Worm (Caenorhabditis elegans) whole organism, young adult: ENCODE results near the gene oma-2.
A peak's percentile ranks its signal among the peaks of the same experiment; 100 is the strongest.

ENCODE experiments used
- B0019.2 ChIP-seq: fragments of 200-800 bp; sonication (Bioruptor generic); conservative IDR thresholded peaks from 2 replicates; pipeline ENCODE4 v1.3.6; 2022; ENCODE audit warnings: missing genetic modification reagents, missing genetic modification characterization, missing compliant biosample characterization
- C06A6.2 ChIP-seq: fragments of 200-800 bp; sonication (Bioruptor generic); conservative IDR thresholded peaks from 2 replicates; pipeline ENCODE4 v1.3.6; 2022; ENCODE audit warnings: missing genetic modification characterization, missing compliant biosample characterization
- F23B12.7 ChIP-seq: sonication (generic microtip); optimal IDR thresholded peaks from 2 replicates; lab custom pipeline; 2017; ENCODE audit warnings: missing genetic modification characterization, mild to moderate bottlenecking, missing compliant biosample characterization, antibody characterized with exemption, moderate library complexity; ENCODE audit not compliant: insufficient read depth
- F33H1.4 ChIP-seq: fragments of 200-800 bp; sonication (Bioruptor generic); IDR thresholded peaks from 2 replicates; pipeline ENCODE4 v1.3.6; 2022; ENCODE audit warnings: missing genetic modification reagents, missing genetic modification characterization, missing compliant biosample characterization
- F49E8.2 ChIP-seq: sonication (generic microtip); optimal IDR thresholded peaks from 3 replicates; lab custom pipeline; 2017; ENCODE audit warnings: missing genetic modification characterization, mild to moderate bottlenecking, missing compliant biosample characterization, antibody characterized with exemption, moderate library complexity; ENCODE audit not compliant: insufficient read depth
- F55B11.4 ChIP-seq: sonication (generic microtip); optimal IDR thresholded peaks from 2 replicates; lab custom pipeline; 2016; ENCODE audit warnings: missing compliant biosample characterization, missing genetic modification characterization, borderline replicate concordance; ENCODE audit not compliant: insufficient read depth
- K12H6.12 ChIP-seq: fragments of 200-800 bp; sonication (Bioruptor generic); optimal IDR thresholded peaks from 2 replicates; lab custom pipeline; 2018; ENCODE audit warnings: mild to moderate bottlenecking, missing genetic modification characterization, missing compliant biosample characterization
- T26A5.8 ChIP-seq: sonication (generic microtip); optimal IDR thresholded peaks from 2 replicates; lab custom pipeline; 2016; ENCODE audit warnings: missing genetic modification characterization, missing compliant biosample characterization
- Y56A3A.18 ChIP-seq: fragments of 200-800 bp; sonication (Bioruptor generic); IDR thresholded peaks from 2 replicates; pipeline ENCODE4 v1.3.6; 2022; ENCODE audit warnings: missing genetic modification reagents, missing genetic modification characterization, missing compliant biosample characterization
- Y67H2A.10 ChIP-seq: fragments of 200-800 bp; sonication (Bioruptor generic); conservative IDR thresholded peaks from 2 replicates; pipeline ENCODE4 v1.3.6; 2022; ENCODE audit warnings: missing genetic modification reagents, missing genetic modification characterization, missing compliant biosample characterization
- aptf-2 ChIP-seq: fragments of 200-800 bp; sonication (Bioruptor generic); conservative IDR thresholded peaks from 2 replicates; pipeline ENCODE4 v1.3.6; 2022; ENCODE audit warnings: missing genetic modification reagents, missing genetic modification characterization, missing compliant biosample characterization
- attf-5 ChIP-seq: fragments of 200-800 bp; sonication (Bioruptor generic); optimal IDR thresholded peaks from 2 replicates; lab custom pipeline; 2018; ENCODE audit warnings: mild to moderate bottlenecking, missing genetic modification characterization, missing compliant biosample characterization
- bed-2 ChIP-seq: fragments of 200-800 bp; sonication (Bioruptor generic); IDR thresholded peaks from 2 replicates; pipeline ENCODE4 v1.3.6; 2022; ENCODE audit warnings: missing genetic modification reagents, missing genetic modification characterization, missing compliant biosample characterization
- ccch-3 ChIP-seq: fragments of 200-800 bp; sonication (Bioruptor generic); optimal IDR thresholded peaks from 2 replicates; lab custom pipeline; 2018; ENCODE audit warnings: mild to moderate bottlenecking, missing genetic modification characterization, missing compliant biosample characterization
- cebp-1 ChIP-seq, 2 experiments: fragments of 200-800 bp in 1 of 2; sonication (Bioruptor generic) in 1 of 2; sonication (generic microtip) in 1 of 2; IDR thresholded peaks in 1 of 2; optimal IDR thresholded peaks in 1 of 2; 2 replicates each; pipeline versions ENCODE4 v1.3.6 to Lab custom; 2017 to 2022; ENCODE audit warnings: missing compliant biosample characterization in 2 of 2, missing genetic modification characterization in 2 of 2, mild to moderate bottlenecking in 1 of 2, missing genetic modification reagents in 1 of 2, moderate library complexity in 1 of 2
- ceh-27 ChIP-seq: fragments of 200-800 bp; sonication (Bioruptor generic); optimal IDR thresholded peaks from 2 replicates; lab custom pipeline; 2018; ENCODE audit warnings: mild to moderate bottlenecking, missing genetic modification characterization, moderate library complexity, missing compliant biosample characterization
- ceh-91 ChIP-seq: fragments of 200-800 bp; sonication (Bioruptor generic); IDR thresholded peaks from 2 replicates; pipeline ENCODE4 v1.3.6; 2022; ENCODE audit warnings: missing genetic modification reagents, missing genetic modification characterization, missing compliant biosample characterization
- dox-1 ChIP-seq: fragments of 200-800 bp; sonication (Bioruptor generic); IDR thresholded peaks from 2 replicates; pipeline ENCODE4 v1.3.6; 2022; ENCODE audit warnings: missing genetic modification reagents, missing genetic modification characterization, missing compliant biosample characterization
- dpl-1 ChIP-seq: fragments of 150-350 bp; optimal IDR thresholded peaks from 2 replicates; lab custom pipeline; 2014; ENCODE audit warnings: missing biosample characterization, missing genetic modification reagents, missing genetic modification characterization
- efl-1 ChIP-seq: fragments of 150-350 bp; optimal IDR thresholded peaks from 2 replicates; lab custom pipeline; 2014; ENCODE audit warnings: missing biosample characterization, missing genetic modification reagents, missing genetic modification characterization
- egl-18 ChIP-seq: fragments of 200-800 bp; sonication (Bioruptor generic); IDR thresholded peaks from 2 replicates; pipeline ENCODE4 v1.3.6; 2022; ENCODE audit warnings: missing genetic modification reagents, missing genetic modification characterization, missing compliant biosample characterization
- egl-44 ChIP-seq: fragments of 200-800 bp; sonication (Bioruptor generic); IDR thresholded peaks from 2 replicates; pipeline ENCODE4 v1.3.6; 2022; ENCODE audit warnings: missing genetic modification reagents, missing genetic modification characterization, missing compliant biosample characterization
- fkh-3 ChIP-seq: sonication (generic microtip); optimal IDR thresholded peaks from 2 replicates; lab custom pipeline; 2016; ENCODE audit warnings: mild to moderate bottlenecking, missing genetic modification characterization, missing compliant biosample characterization
- hmg-1.2 ChIP-seq: fragments of 200-800 bp; sonication (Bioruptor generic); IDR thresholded peaks from 2 replicates; pipeline ENCODE4 v1.3.6; 2022; ENCODE audit warnings: missing genetic modification reagents, missing genetic modification characterization, missing compliant biosample characterization
- hrde-1 ChIP-seq: sonication (generic microtip); optimal IDR thresholded peaks from 2 replicates; lab custom pipeline; 2016; ENCODE audit warnings: missing genetic modification characterization, mild to moderate bottlenecking, missing compliant biosample characterization, moderate library complexity, missing genotype, missing genetic modification reagents, borderline replicate concordance
- lin-35 ChIP-seq, 3 experiments: fragments of 150-350 bp in 2 of 3; sonication (generic microtip) in 1 of 3; optimal IDR thresholded peaks; 2 replicates each; lab custom pipeline; 2014 to 2018; ENCODE audit warnings: missing biosample characterization in 3 of 3, missing genetic modification characterization in 3 of 3, missing genetic modification reagents in 3 of 3
- lin-54 ChIP-seq: fragments of 200-800 bp; sonication (Bioruptor generic); optimal IDR thresholded peaks from 2 replicates; lab custom pipeline; 2018; ENCODE audit warnings: mild to moderate bottlenecking, missing genetic modification characterization, missing compliant biosample characterization
- lsl-1 ChIP-seq: fragments of 200-800 bp; sonication (Bioruptor generic); optimal IDR thresholded peaks from 2 replicates; lab custom pipeline; 2018; ENCODE audit warnings: mild to moderate bottlenecking, missing genetic modification characterization, moderate library complexity, missing compliant biosample characterization
- lsy-27 ChIP-seq: sonication (generic microtip); optimal IDR thresholded peaks from 2 replicates; lab custom pipeline; 2017; ENCODE audit warnings: missing genetic modification characterization, mild to moderate bottlenecking, missing compliant biosample characterization, antibody characterized with exemption, missing genotype, borderline replicate concordance; ENCODE audit not compliant: insufficient read depth
- madf-6 ChIP-seq: fragments of 200-800 bp; sonication (Bioruptor generic); IDR thresholded peaks from 2 replicates; pipeline ENCODE4 v1.3.6; 2022; ENCODE audit warnings: missing genetic modification reagents, missing genetic modification characterization, missing compliant biosample characterization
- madf-8 ChIP-seq: fragments of 200-800 bp; sonication (Bioruptor generic); conservative IDR thresholded peaks from 2 replicates; pipeline ENCODE4 v1.3.6; 2022; ENCODE audit warnings: missing genetic modification reagents, missing genetic modification characterization, missing compliant biosample characterization
- nhr-179 ChIP-seq: sonication (generic microtip); optimal IDR thresholded peaks from 2 replicates; lab custom pipeline; 2016; ENCODE audit warnings: mild to moderate bottlenecking, missing genetic modification characterization, missing compliant biosample characterization
- pha-4 ChIP-seq: fragments of 150-350 bp; sonication (generic microtip); optimal IDR thresholded peaks from 2 replicates; lab custom pipeline; 2014; ENCODE audit warnings: missing biosample characterization, missing genetic modification reagents, missing genetic modification characterization
- rcor-1 ChIP-seq: fragments of 200-800 bp; sonication (Bioruptor generic); IDR thresholded peaks from 2 replicates; pipeline ENCODE4 v1.3.6; 2022; ENCODE audit warnings: missing genetic modification reagents, missing genetic modification characterization, missing compliant biosample characterization
- rpc-1 ChIP-seq, 2 experiments: fragments of 150-350 bp in 1 of 2; sonication (generic microtip) in 1 of 2; optimal IDR thresholded peaks; 2 replicates each; lab custom pipeline; 2014 to 2018; ENCODE audit warnings: missing biosample characterization in 1 of 2, missing genetic modification characterization in 1 of 2, missing genetic modification reagents in 1 of 2, missing genotype in 1 of 2
- somi-1 ChIP-seq: fragments of 200-800 bp; sonication (Bioruptor generic); optimal IDR thresholded peaks from 2 replicates; lab custom pipeline; 2018; ENCODE audit warnings: mild to moderate bottlenecking, missing genetic modification characterization, missing compliant biosample characterization
- sptf-2 ChIP-seq: fragments of 200-800 bp; sonication (Bioruptor generic); optimal IDR thresholded peaks from 2 replicates; lab custom pipeline; 2018; ENCODE audit warnings: mild to moderate bottlenecking, missing genetic modification characterization, missing compliant biosample characterization
- zfh-2 ChIP-seq: fragments of 200-800 bp; sonication (Bioruptor generic); conservative IDR thresholded peaks from 2 replicates; pipeline ENCODE4 v1.3.6; 2022; ENCODE audit warnings: missing genetic modification reagents, missing genetic modification characterization, missing compliant biosample characterization
- ztf-22 ChIP-seq: fragments of 200-800 bp; sonication (Bioruptor generic); optimal IDR thresholded peaks from 2 replicates; lab custom pipeline; 2018; ENCODE audit warnings: mild to moderate bottlenecking, missing genetic modification characterization, moderate library complexity, missing compliant biosample characterization
- ztf-28 ChIP-seq: fragments of 200-800 bp; sonication (Bioruptor generic); IDR thresholded peaks from 2 replicates; pipeline ENCODE4 v1.3.6; 2022; ENCODE audit warnings: missing genetic modification reagents, missing genetic modification characterization, missing compliant biosample characterization

Gene oma-2

ce11 chrV:8028825-8029489 lies at the start of gene oma-2 (continued):
- TF ChIP-seq F33H1.4 (GFP tag; lab: Robert Waterston, UW) (peak; percentile 87), ceh-27 (GFP tag; lab: Kevin White, UChicago) (no peak), hmg-1.2 (GFP tag; lab: Robert Waterston, UW) (peak; percentile 45), egl-44 (GFP tag; lab: Robert Waterston, UW) (no peak), ztf-22 (GFP tag; lab: Kevin White, UChicago) (no peak), F55B11.4 (no peak), lsl-1 (peak; percentile 99), F23B12.7 (tag; lab: Kevin White, UChicago) (peak; percentile 26), madf-8 (GFP tag; lab: Robert Waterston, UW) (peak; percentile 95), T26A5.8 (no peak), B0019.2 (GFP tag; lab: Robert Waterston, UW) (0 out of 2 replicates have a peak, but pooled peaks have one; percentile 22), rcor-1 (GFP tag; lab: Robert Waterston, UW) (peak; percentile 49), fkh-3 (no peak), Y56A3A.18 (GFP tag; lab: Robert Waterston, UW) (0 out of 2 replicates have a peak, but pooled peaks have one; percentile 14), lsy-27 (tag; lab: Kevin White, UChicago) (no peak), hrde-1 (tag; lab: Kevin White, UChicago) (no peak), K12H6.12 (no peak), egl-18 (GFP tag; lab: Robert Waterston, UW) (no peak), attf-5 (no peak), ceh-91 (GFP tag; lab: Robert Waterston, UW) (peak; percentile 84), lin-35 (GFP tag; optimal IDR thresholded peaks at IDR 0.05; lab: Kevin White, UChicago) (no peak), aptf-2 (GFP tag; lab: Robert Waterston, UW) (no peak), dpl-1 (peak; percentile 36), ztf-28 (no peak)

DNA sequence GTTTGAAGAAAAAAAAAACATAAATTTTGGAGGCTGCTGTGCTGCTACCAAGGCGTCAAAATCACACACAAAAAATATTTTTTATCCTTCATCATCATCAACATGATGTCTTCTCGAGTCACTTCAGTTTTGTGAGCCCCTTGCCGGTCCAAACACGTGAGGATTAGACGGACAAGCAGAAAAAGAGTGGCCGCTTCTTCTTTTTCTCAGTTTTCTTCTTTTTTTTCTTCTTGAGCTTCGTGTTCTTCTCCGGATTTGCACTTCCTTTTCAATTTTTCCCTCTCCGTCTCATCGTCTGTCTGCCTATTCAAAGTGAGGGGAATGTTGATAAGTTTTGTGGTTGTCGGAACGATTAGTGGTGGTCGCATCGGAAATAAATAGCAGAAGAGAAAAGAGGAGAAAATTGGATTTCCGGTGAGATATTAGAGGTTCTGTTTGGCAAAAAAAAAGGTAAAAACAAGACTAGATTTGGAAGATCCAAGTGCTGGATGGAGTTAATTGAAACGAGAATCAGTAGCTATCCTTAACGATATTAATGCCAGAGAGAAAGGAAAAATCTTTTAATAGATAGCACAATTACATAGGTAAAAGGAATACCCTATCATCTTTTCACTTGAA lies 48.8 kb upstream of the oma-2 start:
- TF ChIP-seq bed-2 (GFP tag; lab: Robert Waterston, UW) (no peak), F49E8.2 (tag; lab: Kevin White, UChicago) (no peak), hmg-1.2 (GFP tag; lab: Robert Waterston, UW) (no peak), efl-1 (GFP tag; lab: Kevin White, UChicago) (no peak), ccch-3 (GFP tag; lab: Kevin White, UChicago) (no peak), somi-1 (GFP tag; lab: Kevin White, UChicago) (peak; percentile 20), ceh-91 (GFP tag; lab: Robert Waterston, UW) (no peak), K12H6.12 (peak; percentile 10), cebp-1 (GFP tag; IDR thresholded peaks at IDR 0.05; lab: Robert Waterston, UW) (no peak), cebp-1 (tag; optimal IDR thresholded peaks at IDR 0.05; lab: Kevin White, UChicago) (peak; percentile 25), B0019.2 (GFP tag; lab: Robert Waterston, UW) (no peak), zfh-2 (GFP tag; lab: Robert Waterston, UW) (peak; percentile 56), nhr-179 (no peak), dox-1 (GFP tag; lab: Robert Waterston, UW) (no peak), sptf-2 (GFP tag; lab: Kevin White, UChicago) (no peak), C06A6.2 (GFP tag; lab: Robert Waterston, UW) (no peak), pha-4 (tag; lab: Kevin White, UChicago) (no peak), madf-6 (GFP tag; lab: Robert Waterston, UW) (no peak), ztf-28 (no peak), rpc-1 (optimal IDR thresholded peaks at IDR 0.05; lab: Kevin White, UChicago) (no peak), rpc-1 (tag; optimal IDR thresholded peaks at IDR 0.05; lab: Kevin White, UChicago) (no peak), lin-54 (no peak), Y67H2A.10 (GFP tag; lab: Robert Waterston, UW) (no peak), T26A5.8 (no peak)
